Worm (Caenorhabditis elegans) whole organism, mixed stage, embryonic: ENCODE results near the gene T16G12.13.

Experiments used
- M03D4.4 ChIP-seq: sonication (generic microtip); optimal IDR thresholded peaks from 2 replicates; lab custom pipeline; 2017; ENCODE audit warnings: mild to moderate bottlenecking, missing genetic modification characterization, missing compliant biosample characterization
- bed-3 ChIP-seq: fragments of 200-800 bp; sonication (Bioruptor generic); optimal IDR thresholded peaks from 3 replicates; lab custom pipeline; 2018; ENCODE audit warnings: mild to moderate bottlenecking, missing genetic modification characterization, moderate library complexity, missing compliant biosample characterization
- blmp-1 ChIP-seq: fragments of 150-350 bp; optimal IDR thresholded peaks from 2 replicates; lab custom pipeline; 2014; ENCODE audit warnings: missing biosample characterization, missing genetic modification characterization
- ceh-83 ChIP-seq: fragments of 200-800 bp; sonication (Bioruptor generic); optimal IDR thresholded peaks from 2 replicates; lab custom pipeline; 2018; ENCODE audit warnings: mild to moderate bottlenecking, missing genetic modification characterization, missing compliant biosample characterization
- ces-1 ChIP-seq: fragments of 150-350 bp; optimal IDR thresholded peaks from 2 replicates; lab custom pipeline; 2014; ENCODE audit warnings: missing biosample characterization, missing genetic modification reagents, missing genetic modification characterization
- cnd-1 ChIP-seq: fragments of 200-800 bp; sonication (Bioruptor generic); optimal IDR thresholded peaks from 2 replicates; lab custom pipeline; 2018; ENCODE audit warnings: mild to moderate bottlenecking, missing genetic modification characterization, missing compliant biosample characterization
- drap-1 ChIP-seq: fragments of 200-800 bp; sonication (Bioruptor generic); optimal IDR thresholded peaks from 3 replicates; lab custom pipeline; 2018; ENCODE audit warnings: mild to moderate bottlenecking, missing genetic modification characterization, missing compliant biosample characterization
- elt-1 ChIP-seq: sonication (generic microtip); optimal IDR thresholded peaks from 2 replicates; lab custom pipeline; 2017; ENCODE audit warnings: missing genetic modification characterization, mild to moderate bottlenecking, missing compliant biosample characterization, antibody characterized with exemption, moderate library complexity, borderline replicate concordance; ENCODE audit not compliant: insufficient read depth
- ham-2 ChIP-seq: fragments of 200-800 bp; sonication (Bioruptor generic); optimal IDR thresholded peaks from 2 replicates; lab custom pipeline; 2018; ENCODE audit warnings: mild to moderate bottlenecking, missing genetic modification characterization, missing compliant biosample characterization
- hlh-1 ChIP-seq: fragments of 150-350 bp; optimal IDR thresholded peaks from 2 replicates; lab custom pipeline; 2014; ENCODE audit warnings: missing biosample characterization, missing genetic modification reagents, missing genetic modification characterization
- lin-13 ChIP-seq: fragments of 150-350 bp; optimal IDR thresholded peaks from 2 replicates; lab custom pipeline; 2014; ENCODE audit warnings: missing biosample characterization, missing genetic modification characterization
- lin-32 ChIP-seq: fragments of 200-800 bp; sonication (Bioruptor generic); optimal IDR thresholded peaks from 2 replicates; lab custom pipeline; 2018; ENCODE audit warnings: mild to moderate bottlenecking, missing genetic modification characterization, missing compliant biosample characterization
- mls-2 ChIP-seq: sonication (generic microtip); optimal IDR thresholded peaks from 2 replicates; lab custom pipeline; 2016; ENCODE audit warnings: mild to moderate bottlenecking, missing genetic modification characterization, moderate library complexity, missing compliant biosample characterization
- nhr-2 ChIP-seq: fragments of 150-350 bp; optimal IDR thresholded peaks from 2 replicates; lab custom pipeline; 2014; ENCODE audit warnings: missing biosample characterization, missing genetic modification characterization
- nhr-237 ChIP-seq: fragments of 150-350 bp; optimal IDR thresholded peaks from 2 replicates; lab custom pipeline; 2014; ENCODE audit warnings: missing biosample characterization, missing genetic modification characterization
- nhr-28 ChIP-seq: fragments of 150-350 bp; optimal IDR thresholded peaks from 2 replicates; lab custom pipeline; 2014; ENCODE audit warnings: missing biosample characterization, missing genetic modification characterization
- nhr-76 ChIP-seq: sonication (generic microtip); optimal IDR thresholded peaks from 2 replicates; lab custom pipeline; 2017; ENCODE audit warnings: missing biosample characterization, missing genetic modification characterization
- pha-4 ChIP-seq: fragments of 150-350 bp; optimal IDR thresholded peaks from 2 replicates; lab custom pipeline; 2018; ENCODE audit warnings: missing biosample characterization, missing genetic modification reagents, missing genetic modification characterization
- snpc-4 ChIP-seq: fragments of 150-350 bp; optimal IDR thresholded peaks from 2 replicates; lab custom pipeline; 2014; ENCODE audit warnings: missing biosample characterization, missing genetic modification characterization
- sptf-1 ChIP-seq: sonication (generic microtip); optimal IDR thresholded peaks from 2 replicates; lab custom pipeline; 2017; ENCODE audit warnings: mild to moderate bottlenecking, missing genetic modification characterization, moderate library complexity, missing compliant biosample characterization
- unc-120 ChIP-seq: sonication (generic microtip); optimal IDR thresholded peaks from 2 replicates; lab custom pipeline; 2017; ENCODE audit warnings: missing genetic modification characterization, missing compliant biosample characterization; ENCODE audit not compliant: poor library complexity, severe bottlenecking
- unc-39 ChIP-seq: fragments of 150-350 bp; optimal IDR thresholded peaks from 2 replicates; lab custom pipeline; 2014; ENCODE audit warnings: missing biosample characterization, missing genetic modification characterization
- unc-62 ChIP-seq: fragments of 150-350 bp; optimal IDR thresholded peaks from 2 replicates; lab custom pipeline; 2014; ENCODE audit warnings: missing biosample characterization, missing genetic modification reagents, missing genetic modification characterization
- zip-8 ChIP-seq: fragments of 150-350 bp; optimal IDR thresholded peaks from 2 replicates; lab custom pipeline; 2014; ENCODE audit warnings: missing biosample characterization, missing genetic modification characterization
- ztf-11 ChIP-seq: fragments of 150-350 bp; optimal IDR thresholded peaks from 2 replicates; lab custom pipeline; 2014; ENCODE audit warnings: missing biosample characterization, missing genetic modification characterization

The T16G12.13 gene

ce11 chrIII:10025989-10026388 lies 34.7 kb upstream of the T16G12.13 start, which contains the start of gene ins-22:
ins-22 (plus strand) TSS chrIII:10026289.
- TF ChIP-seq drap-1 (no peak), sptf-1 (tag; lab: Kevin White, UChicago) (no peak), zip-8 (tag; lab: Kevin White, UChicago) (no peak), snpc-4 (tag; lab: Kevin White, UChicago) (no peak), pha-4 (tag; lab: Kevin White, UChicago) (no peak), nhr-2 (tag; lab: Kevin White, UChicago) (no peak), lin-13 (tag; lab: Kevin White, UChicago) (no peak), ztf-11 (tag; lab: Kevin White, UChicago) (no peak), M03D4.4 (tag; lab: Kevin White, UChicago) (no peak), ces-1 (GFP tag; lab: Kevin White, UChicago) (no peak), nhr-76 (tag; lab: Kevin White, UChicago) (no peak), mls-2 (tag; lab: Kevin White, UChicago) (no peak)

- TF ChIP-seq M03D4.4 (tag; lab: Kevin White, UChicago) (no peak), nhr-237 (tag; lab: Kevin White, UChicago) (no peak), bed-3 (GFP tag; lab: Kevin White, UChicago) (no peak)
Measured at ce11 chrIII:10027947-10028346, 32.7 kb upstream of the T16G12.13 start, which contains the start of gene ins-23. ins-23 (plus strand) TSS chrIII:10028247.

- TF ChIP-seq elt-1 (no peak), bed-3 (GFP tag; lab: Kevin White, UChicago) (no peak), cnd-1 (tag; lab: Kevin White, UChicago) (no peak), nhr-2 (tag; lab: Kevin White, UChicago) (no peak), nhr-237 (tag; lab: Kevin White, UChicago) (no peak), snpc-4 (tag; lab: Kevin White, UChicago) (no peak), ceh-83 (no peak), nhr-76 (tag; lab: Kevin White, UChicago) (no peak), drap-1 (no peak), ztf-11 (tag; lab: Kevin White, UChicago) (no peak), unc-120 (tag; lab: Kevin White, UChicago) (no peak), mls-2 (tag; lab: Kevin White, UChicago) (no peak)
Measured at ce11 chrIII:10030549-10030948, 30.1 kb upstream of the T16G12.13 start, which contains the start of gene M04D8.4. M04D8.4 (minus strand) TSS chrIII:10030649.

- TF ChIP-seq blmp-1 (no peak), ztf-11 (tag; lab: Kevin White, UChicago) (no peak), ces-1 (GFP tag; lab: Kevin White, UChicago) (no peak), nhr-76 (tag; lab: Kevin White, UChicago) (no peak), elt-1 (no peak)
Measured at ce11 chrIII:10033213-10033612, 27.5 kb upstream of the T16G12.13 start, which contains the start of gene M04D8.5. M04D8.5 (minus strand) TSS chrIII:10033313.

ce11 chrIII:10033881-10034280 lies 26.8 kb upstream of the T16G12.13 start, which contains the start of gene M04D8.8:
M04D8.8 (plus strand) TSS chrIII:10034181.
- TF ChIP-seq nhr-2 (tag; lab: Kevin White, UChicago) (no peak), M03D4.4 (tag; lab: Kevin White, UChicago) (no peak), ztf-11 (tag; lab: Kevin White, UChicago) (no peak), nhr-28 (tag; lab: Kevin White, UChicago) (no peak), ham-2 (GFP tag; lab: Kevin White, UChicago) (no peak), ceh-83 (no peak), lin-32 (no peak), pha-4 (tag; lab: Kevin White, UChicago) (no peak), unc-62 (GFP tag; lab: Kevin White, UChicago) (no peak), nhr-76 (tag; lab: Kevin White, UChicago) (no peak), hlh-1 (tag; lab: Kevin White, UChicago) (no peak), unc-39 (tag; lab: Kevin White, UChicago) (no peak), bed-3 (GFP tag; lab: Kevin White, UChicago) (no peak)

- TF ChIP-seq mls-2 (tag; lab: Kevin White, UChicago): no peak
- TF ChIP-seq ceh-83: no peak
- no peak for TF ChIP-seq blmp-1
- no peak for TF ChIP-seq snpc-4 (tag; lab: Kevin White, UChicago)
- no peak for TF ChIP-seq nhr-2 (tag; lab: Kevin White, UChicago)
- no peak for TF ChIP-seq unc-62 (GFP tag; lab: Kevin White, UChicago)
- TF ChIP-seq nhr-237 (tag; lab: Kevin White, UChicago): no peak
- no peak for TF ChIP-seq nhr-76 (tag; lab: Kevin White, UChicago)
- no peak for TF ChIP-seq unc-120 (tag; lab: Kevin White, UChicago)
Measured at ce11 chrIII:10035783-10036182, 24.9 kb upstream of the T16G12.13 start, which contains the start of gene xbx-3. xbx-3 (plus strand) TSS chrIII:10035945.
